Fruit fly (Drosophila melanogaster): Measurements from ENCODE around the gene Eig71Ef.

The Eig71Ef gene

dm6 chr3L:15657290-15657689, at the start of gene Eig71Ef, which contains the start of gene Eig71Eg:
Eig71Ef (minus strand) TSS chr3L:15657390.
Eig71Eg (plus strand) TSS chr3L:15657628.
- TF ChIP-seq CG8159 (tag; optimal IDR thresholded peaks at IDR 0.05) = no peak
- TF ChIP-seq CG4496 (GFP tag; IDR thresholded peaks at IDR 0.05) = no peak
- TF ChIP-seq gl (tag; optimal IDR thresholded peaks at IDR 0.05) = no peak
- TF ChIP-seq CG15710 (tag; optimal IDR thresholded peaks at IDR 0.05) = no peak
- TF ChIP-seq CG17806 (tag; optimal IDR thresholded peaks at IDR 0.05) = no peak
- no peak for TF ChIP-seq CG8301 (tag; optimal IDR thresholded peaks at IDR 0.05)
- TF ChIP-seq rn (GFP tag; IDR thresholded peaks at IDR 0.05) = no peak
- TF ChIP-seq CG34367 (tag; optimal IDR thresholded peaks at IDR 0.05) = no peak
- TF ChIP-seq CG9948 (tag; optimal IDR thresholded peaks at IDR 0.05) = no peak
- TF ChIP-seq D1 (tag; optimal IDR thresholded peaks at IDR 0.05) = no peak
- no peak for TF ChIP-seq CG10348 (GFP tag; IDR thresholded peaks at IDR 0.05)

- TF ChIP-seq Snoo (tag; optimal IDR thresholded peaks at IDR 0.05) (no peak), Pif1B (GFP tag; optimal IDR thresholded peaks at IDR 0.05) (no peak), CG12605 (GFP tag; IDR thresholded peaks at IDR 0.05) (no peak), Ets98B (GFP tag; IDR thresholded peaks at IDR 0.05) (no peak), rn (GFP tag; IDR thresholded peaks at IDR 0.05) (no peak), gl (tag; optimal IDR thresholded peaks at IDR 0.05) (no peak), CG17806 (tag; optimal IDR thresholded peaks at IDR 0.05) (no peak), CG14655 (GFP tag; optimal IDR thresholded peaks at IDR 0.05) (no peak), CG8301 (tag; optimal IDR thresholded peaks at IDR 0.05) (no peak), D1 (tag; optimal IDR thresholded peaks at IDR 0.05) (no peak), CG4496 (GFP tag; IDR thresholded peaks at IDR 0.05) (no peak), CG34367 (tag; optimal IDR thresholded peaks at IDR 0.05) (no peak), CG10348 (GFP tag; IDR thresholded peaks at IDR 0.05) (no peak), CG13204 (GFP tag; optimal IDR thresholded peaks at IDR 0.05) (no peak), CG9948 (tag; optimal IDR thresholded peaks at IDR 0.05) (no peak), CG8159 (tag; optimal IDR thresholded peaks at IDR 0.05) (no peak)
These were observed 49.0 kb upstream of the Eig71Ef start for dm6 chr3L:15706199-15706598.

dm6 chr3L:15704250-15704985, 47.2 kb upstream of the Eig71Ef start:
- no peak for TF ChIP-seq CG32121 (GFP tag; IDR thresholded peaks at IDR 0.05)
- TF ChIP-seq CG14655 (GFP tag; optimal IDR thresholded peaks at IDR 0.05) = peak; percentile 75
- TF ChIP-seq CG10348 (GFP tag; IDR thresholded peaks at IDR 0.05) = no peak
- no peak for TF ChIP-seq fd96Ca (GFP tag; IDR thresholded peaks at IDR 0.05)
- TF ChIP-seq rn (GFP tag; IDR thresholded peaks at IDR 0.05) = no peak
- no peak for TF ChIP-seq CG4496 (GFP tag; IDR thresholded peaks at IDR 0.05)
- no peak for TF ChIP-seq gl (tag; optimal IDR thresholded peaks at IDR 0.05)
- no peak for TF ChIP-seq Pif1A (GFP tag; optimal IDR thresholded peaks at IDR 0.05)
- TF ChIP-seq CG8301 (tag; optimal IDR thresholded peaks at IDR 0.05) = peak; percentile 64
- TF ChIP-seq CG15710 (tag; optimal IDR thresholded peaks at IDR 0.05) = peak; percentile 54
- TF ChIP-seq CG34367 (tag; optimal IDR thresholded peaks at IDR 0.05) = peak; percentile 40
- no peak for TF ChIP-seq Snoo (tag; optimal IDR thresholded peaks at IDR 0.05)
- TF ChIP-seq Pif1B (GFP tag; optimal IDR thresholded peaks at IDR 0.05) = no peak
- TF ChIP-seq CG8159 (tag; optimal IDR thresholded peaks at IDR 0.05) = peak; percentile 70
- no peak for TF ChIP-seq CG12605 (GFP tag; IDR thresholded peaks at IDR 0.05)
- TF ChIP-seq Ets98B (GFP tag; IDR thresholded peaks at IDR 0.05) = no peak
- TF ChIP-seq CG13204 (GFP tag; optimal IDR thresholded peaks at IDR 0.05) = no peak
- TF ChIP-seq EcR (GFP tag; optimal IDR thresholded peaks at IDR 0.05) = peak; percentile 30
- no peak for TF ChIP-seq D1 (tag; optimal IDR thresholded peaks at IDR 0.05)
- TF ChIP-seq CG17806 (tag; optimal IDR thresholded peaks at IDR 0.05) = peak; percentile 53
- TF ChIP-seq CG9948 (tag; optimal IDR thresholded peaks at IDR 0.05) = peak; percentile 64

- no peak for TF ChIP-seq CG4496 (GFP tag; IDR thresholded peaks at IDR 0.05)
- TF ChIP-seq Ets98B (GFP tag; IDR thresholded peaks at IDR 0.05) = no peak
- TF ChIP-seq Pif1A (GFP tag; optimal IDR thresholded peaks at IDR 0.05) = no peak
- no peak for TF ChIP-seq rn (GFP tag; IDR thresholded peaks at IDR 0.05)
- no peak for TF ChIP-seq CG14655 (GFP tag; optimal IDR thresholded peaks at IDR 0.05)
- no peak for TF ChIP-seq gl (tag; optimal IDR thresholded peaks at IDR 0.05)
- TF ChIP-seq CG12605 (GFP tag; IDR thresholded peaks at IDR 0.05) = no peak
- TF ChIP-seq CG32121 (GFP tag; IDR thresholded peaks at IDR 0.05) = no peak
- no peak for TF ChIP-seq Snoo (tag; optimal IDR thresholded peaks at IDR 0.05)
- TF ChIP-seq CG8159 (tag; optimal IDR thresholded peaks at IDR 0.05) = no peak
- TF ChIP-seq Pif1B (GFP tag; optimal IDR thresholded peaks at IDR 0.05) = no peak
- no peak for TF ChIP-seq fd96Ca (GFP tag; IDR thresholded peaks at IDR 0.05)
- TF ChIP-seq CG8301 (tag; optimal IDR thresholded peaks at IDR 0.05) = no peak
These were observed 46.3 kb upstream of the Eig71Ef start for dm6 chr3L:15703330-15704119.

dm6 chr3L:15702191-15702590, 45.0 kb upstream of the Eig71Ef start:
- no peak for TF ChIP-seq Ets98B (GFP tag; IDR thresholded peaks at IDR 0.05)
- no peak for TF ChIP-seq CG32121 (GFP tag; IDR thresholded peaks at IDR 0.05)
- TF ChIP-seq EcR (GFP tag; optimal IDR thresholded peaks at IDR 0.05) = no peak
- TF ChIP-seq CG17806 (tag; optimal IDR thresholded peaks at IDR 0.05) = no peak
- TF ChIP-seq Pif1B (GFP tag; optimal IDR thresholded peaks at IDR 0.05) = no peak
- no peak for TF ChIP-seq fd96Ca (GFP tag; IDR thresholded peaks at IDR 0.05)
- no peak for TF ChIP-seq CG15710 (tag; optimal IDR thresholded peaks at IDR 0.05)
- no peak for TF ChIP-seq CG8159 (tag; optimal IDR thresholded peaks at IDR 0.05)
- no peak for TF ChIP-seq CG34367 (tag; optimal IDR thresholded peaks at IDR 0.05)
- no peak for TF ChIP-seq CG4496 (GFP tag; IDR thresholded peaks at IDR 0.05)
